Worm (Caenorhabditis elegans) whole organism, young adult: ENCODE measurements around the gene T25B9.2.
A peak's percentile ranks its signal among the peaks of the same experiment; 100 is the strongest.

ENCODE experiments used
- F55B11.4 ChIP-seq: sonication (generic microtip); optimal IDR thresholded peaks from 2 replicates; lab custom pipeline; 2016; ENCODE audit warnings: missing compliant biosample characterization, missing genetic modification characterization, borderline replicate concordance; ENCODE audit not compliant: insufficient read depth
- F57C9.4 ChIP-seq: sonication (generic microtip); optimal IDR thresholded peaks from 2 replicates; lab custom pipeline; 2017; ENCODE audit warnings: mild to moderate bottlenecking, missing genetic modification characterization, missing compliant biosample characterization
- Y53F4B.3 ChIP-seq: fragments of 200-800 bp; sonication (Bioruptor generic); IDR thresholded peaks from 2 replicates; pipeline ENCODE4 v1.3.6; 2022; ENCODE audit warnings: missing genetic modification reagents, missing genetic modification characterization, missing compliant biosample characterization
- attf-6 ChIP-seq: fragments of 200-800 bp; sonication (Bioruptor generic); IDR thresholded peaks from 2 replicates; pipeline ENCODE4 v1.3.6; 2022; ENCODE audit warnings: missing genetic modification reagents, missing genetic modification characterization, missing compliant biosample characterization
- dpff-1 ChIP-seq: sonication (generic microtip); optimal IDR thresholded peaks from 2 replicates; lab custom pipeline; 2017; ENCODE audit warnings: mild to moderate bottlenecking, missing genetic modification characterization, missing compliant biosample characterization
- let-526 ChIP-seq: fragments of 200-800 bp; sonication (Bioruptor generic); IDR thresholded peaks from 2 replicates; pipeline ENCODE4 v1.3.6; 2022; ENCODE audit warnings: missing genetic modification reagents, missing genetic modification characterization, missing compliant biosample characterization
- let-607 ChIP-seq, 2 experiments: fragments of 200-800 bp in 1 of 2; sonication (Bioruptor generic) in 1 of 2; sonication (generic microtip) in 1 of 2; optimal IDR thresholded peaks; 2 replicates each; lab custom pipeline; 2016 to 2018; ENCODE audit warnings: mild to moderate bottlenecking in 2 of 2, missing compliant biosample characterization in 2 of 2, missing genetic modification characterization in 2 of 2, moderate library complexity in 2 of 2, missing genotype in 1 of 2
- lin-26 ChIP-seq: fragments of 200-800 bp; sonication (Bioruptor generic); IDR thresholded peaks from 2 replicates; pipeline ENCODE4 v1.3.6; 2022; ENCODE audit warnings: missing genetic modification reagents, missing genetic modification characterization, missing compliant biosample characterization
- mxl-1 ChIP-seq: sonication (generic microtip); optimal IDR thresholded peaks from 2 replicates; lab custom pipeline; 2016; ENCODE audit warnings: missing genetic modification characterization, missing compliant biosample characterization
- pbrm-1 ChIP-seq: fragments of 200-800 bp; sonication (Bioruptor generic); IDR thresholded peaks from 2 replicates; pipeline ENCODE4 v1.3.6; 2022; ENCODE audit warnings: missing genetic modification reagents, missing genetic modification characterization, missing compliant biosample characterization
- rcor-1 ChIP-seq: fragments of 200-800 bp; sonication (Bioruptor generic); IDR thresholded peaks from 2 replicates; pipeline ENCODE4 v1.3.6; 2022; ENCODE audit warnings: missing genetic modification reagents, missing genetic modification characterization, missing compliant biosample characterization
- somi-1 ChIP-seq: fragments of 200-800 bp; sonication (Bioruptor generic); optimal IDR thresholded peaks from 2 replicates; lab custom pipeline; 2018; ENCODE audit warnings: mild to moderate bottlenecking, missing genetic modification characterization, missing compliant biosample characterization
- tbx-9 ChIP-seq: sonication (generic microtip); optimal IDR thresholded peaks from 2 replicates; lab custom pipeline; 2016; ENCODE audit warnings: borderline replicate concordance, missing genetic modification characterization, inconsistent platforms, missing compliant biosample characterization
- unc-130 ChIP-seq: sonication (generic microtip); optimal IDR thresholded peaks from 2 replicates; lab custom pipeline; 2016; ENCODE audit warnings: missing genetic modification reagents, missing genetic modification characterization, missing compliant biosample characterization

T25B9.2 gene

DNA sequence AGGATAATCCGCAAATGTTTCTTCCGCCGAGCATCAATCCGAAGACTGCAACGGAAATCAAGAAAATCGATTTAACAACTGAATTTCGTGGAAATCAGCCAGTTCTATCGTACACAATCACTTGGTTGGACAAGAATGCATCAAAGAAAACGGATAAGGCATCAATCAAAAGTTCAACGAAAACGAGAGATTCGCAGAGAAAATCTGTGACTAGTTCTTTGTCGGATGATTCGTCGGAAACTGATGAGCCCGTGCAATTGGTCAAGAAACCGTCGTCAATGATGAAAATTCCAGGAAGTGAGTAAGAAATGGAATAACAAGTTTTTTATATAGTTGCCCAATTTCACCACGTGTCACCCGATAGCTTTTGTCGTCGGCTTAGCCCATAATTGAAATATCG is 45.5 kb downstream of the T25B9.2 start, which contains the start of gene R102.6 (continued):
- no peak for TF ChIP-seq let-607 (tag; optimal IDR thresholded peaks at IDR 0.05; lab: Kevin White, UChicago)
- no peak for TF ChIP-seq Y53F4B.3 (GFP tag; lab: Robert Waterston, UW)
- no peak for TF ChIP-seq pbrm-1 (GFP tag; lab: Robert Waterston, UW)
- no peak for TF ChIP-seq let-526 (GFP tag; lab: Robert Waterston, UW)
- no peak for TF ChIP-seq F57C9.4 (tag; lab: Kevin White, UChicago)
- TF ChIP-seq dpff-1: no peak

DNA sequence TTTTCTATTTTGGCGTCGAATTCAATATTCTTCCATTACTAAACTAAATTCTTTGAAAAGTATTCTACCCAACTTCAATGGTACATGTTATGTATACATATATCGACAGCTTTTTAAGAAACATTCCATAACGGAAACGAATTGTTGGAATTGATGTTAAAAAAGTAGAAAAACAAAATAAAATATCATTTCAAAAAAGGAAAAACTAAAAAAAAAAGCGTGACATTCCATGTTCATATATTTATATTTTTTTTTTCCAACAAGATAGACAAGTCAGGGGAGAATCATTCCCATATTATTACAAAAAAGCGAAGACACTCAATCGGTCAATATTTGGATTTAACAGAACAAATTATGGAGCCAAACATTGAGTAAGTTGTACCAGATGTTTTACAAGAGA is 46.5 kb downstream of the T25B9.2 start, which contains the start of gene R102.10:
R102.10 (plus strand) TSS at position 301 of the 400 bp plus-strand sequence.
- TF ChIP-seq attf-6 (GFP tag; lab: Robert Waterston, UW): no peak
- TF ChIP-seq rcor-1 (GFP tag; lab: Robert Waterston, UW): no peak
- no peak for TF ChIP-seq F55B11.4
- no peak for TF ChIP-seq mxl-1 (tag; lab: Kevin White, UChicago)
- TF ChIP-seq unc-130: no peak

DNA sequence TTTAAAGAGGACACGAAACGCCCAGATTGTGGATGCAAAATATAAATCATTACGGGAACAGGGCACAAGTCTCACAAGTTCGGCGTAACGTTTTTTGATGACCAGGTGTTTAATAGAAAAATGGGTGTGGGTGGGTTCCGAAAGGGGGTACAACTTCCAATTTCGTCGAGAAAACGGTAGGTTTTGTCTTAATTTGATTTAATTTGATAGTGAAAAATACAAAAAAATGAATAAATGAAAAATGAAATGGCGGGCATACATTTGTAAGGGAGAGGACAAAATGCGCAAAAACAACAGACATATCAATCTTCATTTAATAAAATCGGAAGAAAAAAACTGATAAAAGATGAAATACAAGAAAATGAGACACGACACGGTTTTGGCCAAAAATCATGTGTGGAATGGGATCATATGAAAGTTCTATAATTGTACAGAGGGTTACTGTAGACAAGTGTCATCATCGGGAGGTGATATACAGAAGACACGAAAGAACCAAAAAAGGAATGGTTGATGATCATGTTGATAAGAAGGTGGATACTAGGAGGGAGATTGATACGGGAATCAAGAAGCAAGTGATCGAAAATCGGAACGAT is 49.7 kb downstream of the T25B9.2 start:
- TF ChIP-seq tbx-9 (tag; lab: Kevin White, UChicago) (no peak), somi-1 (GFP tag; lab: Kevin White, UChicago) (peak; percentile 5), lin-26 (no peak)
